Fruit fly (Drosophila melanogaster) whole organism, embryonic: ENCODE measurements around the gene CG17819.

Source experiments
- Abd-B ChIP-seq: fragments of 200-800 bp; sonication (Bioruptor generic); optimal IDR thresholded peaks from 2 replicates; lab custom pipeline; 2018; ENCODE audit warnings: missing biosample characterization, mild to moderate bottlenecking, missing genetic modification characterization, moderate library complexity
- CG12769 ChIP-seq: fragments of 200-800 bp; sonication (Bioruptor generic); optimal IDR thresholded peaks from 2 replicates; lab custom pipeline; 2019; ENCODE audit warnings: missing biosample characterization, mild to moderate bottlenecking, missing genetic modification characterization, moderate library complexity
- CG13123 ChIP-seq: fragments of 200-800 bp; sonication (Bioruptor generic); optimal IDR thresholded peaks from 2 replicates; lab custom pipeline; 2016; ENCODE audit warnings: missing biosample characterization, missing genetic modification characterization
- CG13424 ChIP-seq: fragments of 200-800 bp; sonication (Bioruptor generic); optimal IDR thresholded peaks from 2 replicates; lab custom pipeline; 2019; ENCODE audit warnings: missing biosample characterization, mild to moderate bottlenecking, missing genetic modification characterization, moderate library complexity
- CG1602 ChIP-seq: fragments of 200-800 bp; sonication (Bioruptor generic); optimal IDR thresholded peaks from 3 replicates; lab custom pipeline; 2016; ENCODE audit warnings: missing biosample characterization, missing genetic modification characterization
- CG16813 ChIP-seq: fragments of 200-800 bp; sonication (Bioruptor generic); IDR thresholded peaks from 3 replicates; pipeline ENCODE4 v1.3.6; 2022; ENCODE audit warnings: missing biosample characterization, missing genetic modification characterization; ENCODE audit not compliant: partially characterized antibody
- CG1792 ChIP-seq: fragments of 200-800 bp; sonication (Bioruptor generic); optimal IDR thresholded peaks from 2 replicates; lab custom pipeline; 2016; ENCODE audit warnings: missing biosample characterization, missing genetic modification characterization
- CG2678 ChIP-seq: fragments of 200-800 bp; sonication (Bioruptor generic); optimal IDR thresholded peaks from 3 replicates; lab custom pipeline; 2019; ENCODE audit warnings: missing biosample characterization, mild to moderate bottlenecking, missing genetic modification characterization, moderate library complexity
- CG32772 ChIP-seq: fragments of 200-800 bp; sonication (Bioruptor generic); IDR thresholded peaks from 2 replicates; pipeline ENCODE4 v1.3.6; 2022; ENCODE audit warnings: missing biosample characterization, missing genetic modification characterization
- CG33557 ChIP-seq: fragments of 200-800 bp; sonication (Bioruptor generic); optimal IDR thresholded peaks from 2 replicates; lab custom pipeline; 2019; ENCODE audit warnings: missing biosample characterization, mild to moderate bottlenecking, missing genetic modification characterization, moderate library complexity
- CG3407 ChIP-seq: fragments of 200-800 bp; sonication (Bioruptor generic); optimal IDR thresholded peaks from 2 replicates; lab custom pipeline; 2018; ENCODE audit warnings: missing biosample characterization, mild to moderate bottlenecking, missing genetic modification characterization
- CG34224 ChIP-seq: fragments of 200-800 bp; sonication (Bioruptor generic); IDR thresholded peaks from 3 replicates; pipeline ENCODE4 v1.3.6; 2022; ENCODE audit warnings: missing biosample characterization, missing genetic modification characterization; ENCODE audit not compliant: partially characterized antibody
- CG3847 ChIP-seq: fragments of 200-800 bp; sonication (Bioruptor generic); IDR thresholded peaks from 2 replicates; pipeline ENCODE4 v1.3.6; 2022; ENCODE audit warnings: missing biosample characterization, missing genetic modification characterization
- CG7745 ChIP-seq: fragments of 200-800 bp; sonication (Bioruptor generic); optimal IDR thresholded peaks from 2 replicates; lab custom pipeline; 2018; ENCODE audit warnings: missing biosample characterization, mild to moderate bottlenecking, missing genetic modification characterization, moderate library complexity
- CG7928 ChIP-seq: fragments of 200-800 bp; sonication (Bioruptor generic); optimal IDR thresholded peaks from 2 replicates; lab custom pipeline; 2017; ENCODE audit warnings: missing biosample characterization, mild to moderate bottlenecking, missing genetic modification characterization
- CG8924 ChIP-seq: fragments of 200-800 bp; optimal IDR thresholded peaks from 3 replicates; lab custom pipeline; 2019; ENCODE audit warnings: missing biosample characterization, mild to moderate bottlenecking, missing genetic modification characterization, moderate library complexity
- CG9437 ChIP-seq: fragments of 200-800 bp; sonication (Bioruptor generic); optimal IDR thresholded peaks from 2 replicates; lab custom pipeline; 2018; ENCODE audit warnings: missing biosample characterization, mild to moderate bottlenecking, missing genetic modification characterization
- CoRest ChIP-seq: fragments of 200-800 bp; sonication (Bioruptor generic); optimal IDR thresholded peaks from 3 replicates; lab custom pipeline; 2018; ENCODE audit warnings: missing biosample characterization, mild to moderate bottlenecking, missing genetic modification characterization, moderate library complexity
- D19A ChIP-seq: fragments of 200-800 bp; optimal IDR thresholded peaks from 3 replicates; lab custom pipeline; 2019; ENCODE audit warnings: missing biosample characterization, mild to moderate bottlenecking, missing genetic modification characterization, moderate library complexity
- D19B ChIP-seq: fragments of 200-800 bp; sonication (Bioruptor generic); optimal IDR thresholded peaks from 2 replicates; lab custom pipeline; 2017; ENCODE audit warnings: missing biosample characterization, mild to moderate bottlenecking, missing genetic modification characterization
- Deaf1 ChIP-seq: fragments of 200-800 bp; optimal IDR thresholded peaks from 3 replicates; lab custom pipeline; 2019; ENCODE audit warnings: missing biosample characterization, mild to moderate bottlenecking, missing genetic modification characterization, moderate library complexity
- Ets65A ChIP-seq: fragments of 200-800 bp; sonication (Bioruptor generic); peaks from one replicate; lab custom pipeline; 2016; ENCODE audit warnings: missing biosample characterization, missing genetic modification characterization
- Fer3 ChIP-seq: fragments of 200-800 bp; sonication (Bioruptor generic); optimal IDR thresholded peaks from 2 replicates; lab custom pipeline; 2018; ENCODE audit warnings: missing biosample characterization, mild to moderate bottlenecking, missing genetic modification characterization, moderate library complexity
- H2.0 ChIP-seq: fragments of 200-800 bp; sonication (Bioruptor generic); IDR thresholded peaks from 2 replicates; pipeline ENCODE4 v1.3.6; 2022; ENCODE audit warnings: missing biosample characterization, missing genetic modification characterization
- HLH4C ChIP-seq: fragments of 200-800 bp; sonication (Bioruptor generic); IDR thresholded peaks from 3 replicates; pipeline ENCODE4 v1.3.6; 2022; ENCODE audit warnings: missing biosample characterization, missing genetic modification characterization; ENCODE audit not compliant: partially characterized antibody
- Hsf ChIP-seq: fragments of 200-800 bp; sonication (Bioruptor generic); optimal IDR thresholded peaks from 3 replicates; lab custom pipeline; 2016; ENCODE audit warnings: missing biosample characterization, missing genetic modification characterization
- Lpt ChIP-seq: fragments of >200 bp; optimal IDR thresholded peaks from 2 replicates; lab custom pipeline; 2018; ENCODE audit warnings: missing biosample characterization, missing genetic modification characterization
- Meics ChIP-seq: fragments of 200-800 bp; sonication (Bioruptor generic); optimal IDR thresholded peaks from 2 replicates; lab custom pipeline; 2017; ENCODE audit warnings: missing biosample characterization, mild to moderate bottlenecking, missing genetic modification characterization
- Mrtf ChIP-seq: fragments of 200-800 bp; sonication (Bioruptor generic); IDR thresholded peaks from 3 replicates; pipeline ENCODE4 v1.3.6; 2022; ENCODE audit warnings: missing biosample characterization, missing genetic modification characterization
- Optix ChIP-seq: fragments of 200-800 bp; sonication (Bioruptor generic); IDR thresholded peaks from 3 replicates; pipeline ENCODE4 v1.3.6; 2022; ENCODE audit warnings: missing biosample characterization, missing genetic modification characterization
- Pdp1 ChIP-seq, 2 experiments: fragments of 200-800 bp; sonication (Bioruptor generic); optimal IDR thresholded peaks; 3 replicates each; lab custom pipeline; 2016; ENCODE audit warnings: missing biosample characterization in 2 of 2, missing genetic modification characterization in 2 of 2, mild to moderate bottlenecking in 1 of 2, moderate library complexity in 1 of 2
- Sox102F ChIP-seq: fragments of 200-800 bp; sonication (Bioruptor generic); optimal IDR thresholded peaks from 2 replicates; lab custom pipeline; 2018; ENCODE audit warnings: missing biosample characterization, mild to moderate bottlenecking, missing genetic modification characterization, moderate library complexity
- ac ChIP-seq: fragments of 200-800 bp; sonication (Bioruptor generic); optimal IDR thresholded peaks from 3 replicates; lab custom pipeline; 2017; ENCODE audit warnings: missing biosample characterization, mild to moderate bottlenecking, missing genetic modification characterization
- bsh ChIP-seq, 2 experiments: fragments of 200-800 bp; sonication (Bioruptor generic); optimal IDR thresholded peaks; 2 replicates each; lab custom pipeline; 2017 to 2018; ENCODE audit warnings: mild to moderate bottlenecking in 2 of 2, missing biosample characterization in 2 of 2, missing genetic modification characterization in 2 of 2, moderate library complexity in 1 of 2
- corto ChIP-seq: fragments of 200-800 bp; sonication (Bioruptor generic); optimal IDR thresholded peaks from 2 replicates; lab custom pipeline; 2016; ENCODE audit warnings: missing biosample characterization, mild to moderate bottlenecking, missing genetic modification characterization, moderate library complexity
- crc ChIP-seq: fragments of 200-800 bp; sonication (Bioruptor generic); optimal IDR thresholded peaks from 2 replicates; lab custom pipeline; 2016; ENCODE audit warnings: missing biosample characterization, missing genetic modification characterization
- dati ChIP-seq: fragments of 200-800 bp; sonication (Bioruptor generic); IDR thresholded peaks from 2 replicates; pipeline ENCODE4 v1.3.6; 2022; ENCODE audit warnings: missing biosample characterization, missing genetic modification characterization
- dpn ChIP-seq, 2 experiments: fragments of 200-800 bp; sonication (Bioruptor generic); optimal IDR thresholded peaks; 3 replicates each; lab custom pipeline; 2016; ENCODE audit warnings: missing biosample characterization in 2 of 2, missing genetic modification characterization in 2 of 2
- fu2 ChIP-seq: fragments of 200-800 bp; sonication (Bioruptor generic); optimal IDR thresholded peaks from 2 replicates; lab custom pipeline; 2016; ENCODE audit warnings: missing biosample characterization, missing genetic modification characterization
- gcm ChIP-seq: fragments of 200-800 bp; sonication (Bioruptor generic); optimal IDR thresholded peaks from 2 replicates; lab custom pipeline; 2019; ENCODE audit warnings: missing biosample characterization, mild to moderate bottlenecking, missing genetic modification characterization, moderate library complexity
- gem ChIP-seq: fragments of 200-800 bp; sonication (Bioruptor generic); optimal IDR thresholded peaks from 2 replicates; lab custom pipeline; 2019; ENCODE audit warnings: missing biosample characterization, mild to moderate bottlenecking, missing genetic modification characterization, moderate library complexity
- h ChIP-seq: fragments of >200 bp; optimal IDR thresholded peaks from 2 replicates; lab custom pipeline; 2017
- jumu ChIP-seq: fragments of 200-800 bp; sonication (Bioruptor generic); optimal IDR thresholded peaks from 3 replicates; lab custom pipeline; 2016; ENCODE audit warnings: missing biosample characterization, missing genetic modification characterization
- nmo ChIP-seq: fragments of 200-800 bp; sonication (Bioruptor generic); optimal IDR thresholded peaks from 2 replicates; lab custom pipeline; 2018; ENCODE audit warnings: missing biosample characterization, mild to moderate bottlenecking, missing genetic modification characterization, moderate library complexity
- pum ChIP-seq: fragments of 200-800 bp; sonication (Bioruptor generic); optimal IDR thresholded peaks from 2 replicates; lab custom pipeline; 2016; ENCODE audit warnings: missing biosample characterization, missing genetic modification characterization
- salm ChIP-seq: fragments of 200-800 bp; sonication (Bioruptor generic); optimal IDR thresholded peaks from 2 replicates; lab custom pipeline; 2018; ENCODE audit warnings: missing biosample characterization, mild to moderate bottlenecking, missing genetic modification characterization
- sens-2 ChIP-seq: fragments of 200-800 bp; sonication (Bioruptor generic); IDR thresholded peaks from 2 replicates; pipeline ENCODE4 v1.3.6; 2022; ENCODE audit warnings: missing biosample characterization, missing genetic modification characterization

CG17819 gene

dm6 chr3R:21922244-21922643, 36.9 kb upstream of the CG17819 start (continued):
- TF ChIP-seq CG1792: no peak
- TF ChIP-seq corto (GFP tag; lab: Kevin White, UChicago): no peak

dm6 chr3R:21921363-21922208, 36.2 kb upstream of the CG17819 start:
- 0 out of 3 replicates have a peak, but pooled peaks have one; percentile 15 for TF ChIP-seq CG16813 (GFP tag; lab: Robert Waterston, UW)
- TF ChIP-seq CG33557: no peak
- TF ChIP-seq Lpt (GFP tag; lab: Kevin White, UChicago): no peak
- TF ChIP-seq CG1602 (GFP tag; lab: Kevin White, UChicago): no peak
- TF ChIP-seq dpn (GFP tag; optimal IDR thresholded peaks at IDR 0.05; lab: Kevin White, UChicago): no peak
- no peak for TF ChIP-seq Mrtf (GFP tag; lab: Robert Waterston, UW)
- peak; percentile 19 for TF ChIP-seq Ets65A (GFP tag; lab: Kevin White, UChicago)
- no peak for TF ChIP-seq D19A (tag; lab: Kevin White, UChicago)
- peak; percentile 25 for TF ChIP-seq D19B
- no peak for TF ChIP-seq Deaf1 (tag; lab: Kevin White, UChicago)
- TF ChIP-seq CG32772 (GFP tag; lab: Robert Waterston, UW): no peak
- TF ChIP-seq dati (GFP tag; lab: Robert Waterston, UW): no peak
- TF ChIP-seq h: no peak
- TF ChIP-seq ac: no peak
- no peak for TF ChIP-seq jumu (GFP tag; lab: Kevin White, UChicago)
- TF ChIP-seq H2.0 (GFP tag; lab: Robert Waterston, UW): no peak
- peak; percentile 16 for TF ChIP-seq CG13424 (tag; lab: Kevin White, UChicago)
- TF ChIP-seq nmo: peak; percentile 9
- peak in 1 of 2 experiments; percentile 61 for TF ChIP-seq bsh (GFP tag; optimal IDR thresholded peaks at IDR 0.05; lab: Kevin White, UChicago)
- no peak for TF ChIP-seq Meics (GFP tag; lab: Kevin White, UChicago)
- TF ChIP-seq CG34224 (GFP tag; lab: Robert Waterston, UW): no peak
- TF ChIP-seq CG2678 (tag; lab: Kevin White, UChicago): no peak
- TF ChIP-seq pum: no peak
- peak; percentile 59 for TF ChIP-seq CG12769
- TF ChIP-seq salm (tag; lab: Kevin White, UChicago): no peak
- TF ChIP-seq CG8924 (tag; lab: Kevin White, UChicago): no peak
- no peak for TF ChIP-seq CG7928 (GFP tag; lab: Kevin White, UChicago)
- TF ChIP-seq Pdp1 (GFP tag; optimal IDR thresholded peaks at IDR 0.05; lab: Kevin White, UChicago): no peak
- no peak for TF ChIP-seq CG3407 (GFP tag; lab: Kevin White, UChicago)
- TF ChIP-seq Hsf (GFP tag; lab: Kevin White, UChicago): no peak
- no peak for TF ChIP-seq CG13123
- TF ChIP-seq sens-2 (GFP tag; lab: Robert Waterston, UW): no peak
- peak; percentile 22 for TF ChIP-seq CoRest (tag; lab: Kevin White, UChicago)
- no peak for TF ChIP-seq crc (GFP tag; lab: Kevin White, UChicago)
- no peak for TF ChIP-seq CG7745 (tag; lab: Kevin White, UChicago)
- TF ChIP-seq Sox102F (GFP tag; lab: Kevin White, UChicago): peak; percentile 4
- no peak for TF ChIP-seq Fer3 (tag; lab: Kevin White, UChicago)
- TF ChIP-seq HLH4C (GFP tag; lab: Robert Waterston, UW): peak; percentile 24; the same call in 1 of the 3 replicates
- TF ChIP-seq gem: peak; percentile 33
- TF ChIP-seq Optix (GFP tag; lab: Robert Waterston, UW): no peak
- no peak for TF ChIP-seq Abd-B (GFP tag; lab: Kevin White, UChicago)
- TF ChIP-seq fu2 (GFP tag; lab: Kevin White, UChicago): no peak
- TF ChIP-seq CG3847 (GFP tag; lab: Robert Waterston, UW): no peak
- TF ChIP-seq gcm (GFP tag; lab: Kevin White, UChicago): no peak
- TF ChIP-seq CG9437 (GFP tag; lab: Kevin White, UChicago): peak; percentile 13
